Fruit fly (Drosophila melanogaster): ENCODE measurements around the gene CG31517.

Gene CG31517

DNA sequence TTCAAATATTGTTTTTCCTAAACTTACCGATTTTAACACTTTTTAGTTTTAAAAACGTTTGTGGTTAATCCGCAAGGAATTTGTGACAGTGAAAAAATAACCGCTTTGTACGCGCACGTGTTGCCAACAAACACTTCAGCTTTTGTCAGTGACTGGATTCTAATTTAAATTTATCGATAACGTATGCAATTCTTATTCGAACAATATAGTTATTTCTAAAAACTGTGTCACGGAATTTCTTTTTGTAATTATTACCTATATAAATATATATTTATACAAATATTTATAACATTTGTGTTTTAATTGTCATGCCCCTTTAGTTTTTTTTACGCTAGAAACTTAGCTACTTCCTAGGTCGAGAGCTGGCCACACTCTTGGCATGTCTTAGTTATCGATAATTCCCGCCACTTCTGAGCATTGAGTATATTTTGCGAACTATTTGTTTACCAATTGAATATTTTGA is 16.3 kb downstream of the CG31517 start, which contains the start of gene Orc2:
Orc2 (plus strand) TSS at position 373 of the 463 bp plus-strand sequence.
- TF ChIP-seq CG10267 (tag; optimal IDR thresholded peaks at IDR 0.05) (peak; percentile 60), pzg (GFP tag; optimal IDR thresholded peaks at IDR 0.05) (peak; percentile 58), kah (GFP tag; optimal IDR thresholded peaks at IDR 0.05) (no peak), vnd (GFP tag; IDR thresholded peaks at IDR 0.05; ENCODE audit: partially characterized antibody) (0 out of 3 replicates have a peak, but pooled peaks have one; percentile 13), MBD-R2 (GFP tag; IDR thresholded peaks at IDR 0.05) (peak; percentile 31), Nf-YB (GFP tag; optimal IDR thresholded peaks at IDR 0.05) (no peak), Dek (tag; optimal IDR thresholded peaks at IDR 0.05) (peak; percentile 23), NfI (GFP tag; optimal IDR thresholded peaks at IDR 0.05) (no peak), CG7928 (GFP tag; optimal IDR thresholded peaks at IDR 0.05) (peak; percentile 13), Dp (GFP tag; optimal IDR thresholded peaks at IDR 0.05) (peak; percentile 84), Nf-YC (tag; optimal IDR thresholded peaks at IDR 0.05) (peak; percentile 13), CrebB (tag; optimal IDR thresholded peaks at IDR 0.05) (no peak), CG10565 (GFP tag; optimal IDR thresholded peaks at IDR 0.05) (no peak), CG6689 (GFP tag; IDR thresholded peaks at IDR 0.05) (no peak), knrl (GFP tag; IDR thresholded peaks at IDR 0.05; ENCODE audit: partially characterized antibody) (peak; percentile 59; the same call in 2 of the 3 replicates), phol (tag; optimal IDR thresholded peaks at IDR 0.05) (peak; percentile 55), CG13123 (GFP tag; optimal IDR thresholded peaks at IDR 0.05) (no peak), CG43689 (GFP tag; IDR thresholded peaks at IDR 0.05) (no peak), Optix (GFP tag; IDR thresholded peaks at IDR 0.05) (no peak), bcd (GFP tag; optimal IDR thresholded peaks at IDR 0.05) (peak; percentile 62), CG6854 (GFP tag; optimal IDR thresholded peaks at IDR 0.05) (no peak), Atf-2 (GFP tag; optimal IDR thresholded peaks at IDR 0.05) (no peak), Jarid2 (GFP tag; optimal IDR thresholded peaks at IDR 0.05) (no peak), zen (tag; optimal IDR thresholded peaks at IDR 0.05) (peak; percentile 42), sna (GFP tag; IDR thresholded peaks at IDR 0.05; ENCODE audit: partially characterized antibody) (0 out of 2 replicates have a peak, but pooled peaks have one; percentile 23), gfzf (GFP tag; optimal IDR thresholded peaks at IDR 0.05) (peak; percentile 53), hb (GFP tag; IDR thresholded peaks at IDR 0.05; ENCODE audit: partially characterized antibody) (peak; percentile 65; the same call in 1 of the 3 replicates), h (optimal IDR thresholded peaks at IDR 0.05) (no peak), Med (GFP tag) (peak; percentile 60), D (optimal IDR thresholded peaks at IDR 0.05) (no peak), D (GFP tag; optimal IDR thresholded peaks at IDR 0.05) (no peak), Eip74EF (GFP tag; optimal IDR thresholded peaks at IDR 0.05) (no peak), jing (GFP tag; optimal IDR thresholded peaks at IDR 0.05) (no peak), tap (tag; optimal IDR thresholded peaks at IDR 0.05) (no peak), E2f2 (GFP tag; IDR thresholded peaks at IDR 0.05) (peak; percentile 88), ftz-f1 (GFP tag; optimal IDR thresholded peaks at IDR 0.05) (peak; percentile 7), Hey (tag; optimal IDR thresholded peaks at IDR 0.05) (no peak), CG15269 (tag; optimal IDR thresholded peaks at IDR 0.05) (peak; percentile 6), lilli (GFP tag; optimal IDR thresholded peaks at IDR 0.05) (no peak), Sry-β (GFP tag; optimal IDR thresholded peaks at IDR 0.05) (peak; percentile 78), zf30C (GFP tag; optimal IDR thresholded peaks at IDR 0.05) (peak; percentile 63), CG3995 (GFP tag; optimal IDR thresholded peaks at IDR 0.05) (peak; percentile 68), CG12236 (GFP tag; optimal IDR thresholded peaks at IDR 0.05) (no peak), exex (tag; optimal IDR thresholded peaks at IDR 0.05) (no peak), mirr (GFP tag; optimal IDR thresholded peaks at IDR 0.05) (no peak), CG2712 (tag; optimal IDR thresholded peaks at IDR 0.05) (peak; percentile 56), Max (GFP tag; optimal IDR thresholded peaks at IDR 0.05) (peak; percentile 93), CoRest (tag; optimal IDR thresholded peaks at IDR 0.05) (peak; percentile 82), CG30020 (tag; optimal IDR thresholded peaks at IDR 0.05) (peak; percentile 57), inv (GFP tag; IDR thresholded peaks at IDR 0.05; ENCODE audit: partially characterized antibody) (no peak)

Data from whole organism, embryonic.